Worm (Caenorhabditis elegans) whole organism, midembryonic: Measurements from ENCODE around the gene pes-10.

ENCODE experiments used
- T22C8.4 ChIP-seq: fragments of 200-800 bp; sonication (Bioruptor generic); IDR thresholded peaks from 2 replicates; pipeline ENCODE4 v1.3.6; 2022; ENCODE audit warnings: missing genetic modification characterization, missing compliant biosample characterization
- cog-1 ChIP-seq: sonication (generic microtip); optimal IDR thresholded peaks from 2 replicates; lab custom pipeline; 2016; ENCODE audit warnings: missing genetic modification characterization, missing compliant biosample characterization
- flt-1 ChIP-seq: fragments of 200-800 bp; sonication (Bioruptor generic); IDR thresholded peaks from 2 replicates; pipeline ENCODE4 v1.3.6; 2022; ENCODE audit warnings: missing genetic modification characterization, missing compliant biosample characterization
- klf-2 ChIP-seq: fragments of 200-800 bp; sonication (Bioruptor generic); conservative IDR thresholded peaks from 2 replicates; pipeline ENCODE4 v1.3.6; 2022; ENCODE audit warnings: missing genetic modification reagents, missing genetic modification characterization, missing compliant biosample characterization
- med-1 ChIP-seq: sonication (generic microtip); optimal IDR thresholded peaks from 2 replicates; lab custom pipeline; 2017; ENCODE audit warnings: missing genetic modification characterization, mild to moderate bottlenecking, missing compliant biosample characterization, antibody characterized with exemption, missing genetic modification reagents; ENCODE audit not compliant: insufficient read depth
- ref-1 ChIP-seq: fragments of 200-800 bp; sonication (Bioruptor generic); conservative IDR thresholded peaks from 2 replicates; pipeline ENCODE4 v1.3.6; 2022; ENCODE audit warnings: missing genetic modification reagents, missing genetic modification characterization, missing compliant biosample characterization
- tab-1 ChIP-seq: fragments of 200-800 bp; sonication (Bioruptor generic); IDR thresholded peaks from 2 replicates; pipeline ENCODE4 v1.3.6; 2022; ENCODE audit warnings: missing genetic modification characterization, missing compliant biosample characterization
- ztf-23 ChIP-seq: fragments of 200-800 bp; sonication (Bioruptor generic); IDR thresholded peaks from 2 replicates; pipeline ENCODE4 v1.3.6; 2022; ENCODE audit warnings: missing genetic modification reagents, missing genetic modification characterization, missing compliant biosample characterization
- ztf-29 ChIP-seq: fragments of 200-800 bp; sonication (Bioruptor generic); IDR thresholded peaks from 2 replicates; pipeline ENCODE4 v1.3.6; 2022; ENCODE audit warnings: missing genetic modification reagents, missing genetic modification characterization, missing compliant biosample characterization

The pes-10 gene

DNA sequence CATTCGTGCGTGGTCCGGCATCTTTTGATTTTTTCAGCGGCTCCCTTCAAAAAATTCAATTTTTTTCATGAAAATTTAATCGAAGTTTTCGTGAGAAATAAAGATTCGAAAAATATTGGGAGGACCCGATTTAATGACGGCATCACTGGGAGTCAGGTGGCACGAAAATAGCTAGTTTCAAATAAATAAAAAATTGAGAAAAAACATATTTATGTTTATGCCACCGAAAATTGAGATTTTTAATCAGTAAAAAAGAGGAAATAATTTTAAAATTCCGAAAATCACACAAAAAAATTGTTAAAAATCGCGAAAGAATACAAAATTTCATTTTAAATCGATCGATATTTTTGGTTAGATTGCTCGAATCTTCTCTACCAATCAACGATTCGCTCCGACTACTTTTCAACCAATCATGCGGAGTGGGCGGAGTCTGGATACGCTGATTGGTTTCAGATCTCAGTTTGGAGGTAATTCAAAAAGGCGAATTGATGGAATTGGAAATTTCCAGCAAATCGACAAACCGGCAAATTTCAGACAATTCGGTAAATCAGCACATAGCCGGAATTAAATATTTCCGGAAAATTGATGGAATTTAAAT, 30.5 kb upstream of the pes-10 start, which contains the start of gene gsy-1:
gsy-1 (minus strand) TSS at position 51 of the 598 bp plus-strand sequence.
- no peak for TF ChIP-seq ztf-29 (GFP tag; lab: Robert Waterston, UW)
- no peak for TF ChIP-seq ztf-23 (GFP tag; lab: Robert Waterston, UW)
- no peak for TF ChIP-seq med-1 (GFP tag; lab: Kevin White, UChicago)
- no peak for TF ChIP-seq cog-1 (tag; lab: Kevin White, UChicago)
- TF ChIP-seq tab-1 (GFP tag; lab: Robert Waterston, UW) = no peak
- no peak for TF ChIP-seq T22C8.4 (GFP tag; lab: Robert Waterston, UW)
- no peak for TF ChIP-seq flt-1 (GFP tag; lab: Robert Waterston, UW)
- TF ChIP-seq klf-2 (GFP tag; lab: Robert Waterston, UW) = no peak
- TF ChIP-seq ref-1 = no peak

DNA sequence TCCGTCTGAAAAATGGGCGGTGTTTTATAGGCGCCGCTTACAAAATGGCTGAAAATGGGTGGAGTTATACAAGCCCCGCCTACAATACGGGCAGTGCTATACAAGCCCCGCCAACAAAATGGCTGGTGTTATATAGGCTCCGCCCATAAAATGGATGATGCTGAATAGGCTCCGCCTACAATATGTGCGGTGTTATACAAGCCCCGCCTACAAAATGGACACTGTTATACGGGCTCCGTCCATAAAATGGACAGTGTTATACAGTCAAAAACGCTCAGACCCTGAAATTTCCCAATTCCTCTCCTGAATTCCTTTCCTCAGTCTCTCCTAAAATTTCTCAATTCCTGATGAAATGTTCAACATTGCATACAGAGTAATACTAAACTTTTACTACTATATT, 18.4 kb upstream of the pes-10 start:
- TF ChIP-seq cog-1 (tag; lab: Kevin White, UChicago) (no peak), ztf-29 (GFP tag; lab: Robert Waterston, UW) (no peak), ztf-23 (GFP tag; lab: Robert Waterston, UW) (no peak), klf-2 (GFP tag; lab: Robert Waterston, UW) (no peak), ref-1 (no peak), flt-1 (GFP tag; lab: Robert Waterston, UW) (no peak), tab-1 (GFP tag; lab: Robert Waterston, UW) (no peak), T22C8.4 (GFP tag; lab: Robert Waterston, UW) (no peak), med-1 (GFP tag; lab: Kevin White, UChicago) (no peak)

DNA sequence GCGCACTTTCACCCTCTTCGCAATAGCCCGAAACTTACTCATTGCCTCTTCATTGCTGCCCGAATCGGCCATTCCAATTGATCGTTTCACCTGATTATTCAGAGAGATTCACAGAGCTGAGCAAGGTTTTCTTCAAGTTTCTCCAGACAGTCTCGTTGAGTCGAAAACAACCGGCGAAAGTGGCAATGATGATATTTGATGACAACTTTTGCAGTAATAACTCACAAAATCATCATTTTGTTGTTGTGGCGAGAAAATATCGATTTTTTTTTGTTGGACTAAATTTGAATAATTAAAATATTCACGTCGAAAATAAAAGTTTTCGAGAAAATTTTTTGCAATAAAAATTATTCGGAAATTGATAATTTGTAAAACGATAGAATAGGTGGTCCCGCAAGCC, 18.0 kb upstream of the pes-10 start, which contains the start of gene snf-5:
snf-5 (minus strand) TSS at position 182 of the 400 bp plus-strand sequence.
- TF ChIP-seq ref-1 (no peak), ztf-29 (GFP tag; lab: Robert Waterston, UW) (no peak), tab-1 (GFP tag; lab: Robert Waterston, UW) (no peak), med-1 (GFP tag; lab: Kevin White, UChicago) (no peak), ztf-23 (GFP tag; lab: Robert Waterston, UW) (no peak), klf-2 (GFP tag; lab: Robert Waterston, UW) (no peak), flt-1 (GFP tag; lab: Robert Waterston, UW) (no peak), T22C8.4 (GFP tag; lab: Robert Waterston, UW) (no peak), cog-1 (tag; lab: Kevin White, UChicago) (no peak)

DNA sequence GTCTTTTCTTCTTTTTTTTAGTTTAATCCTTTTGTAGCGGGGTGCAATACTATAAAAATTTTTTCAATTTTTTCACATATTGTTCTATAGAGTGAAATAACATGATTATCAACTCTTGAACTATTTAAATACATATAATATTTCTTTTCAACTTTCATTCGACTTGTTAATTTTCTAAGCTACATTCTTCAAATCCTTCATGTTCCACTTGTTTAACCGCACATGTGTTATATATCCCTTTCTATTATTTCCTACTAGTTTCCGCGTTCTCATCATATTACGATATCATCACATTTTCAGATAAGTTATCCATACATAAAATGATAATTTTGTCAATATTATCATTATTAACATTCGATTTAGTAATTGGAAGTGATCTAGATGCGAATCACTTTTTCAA, 8.3 kb upstream of the pes-10 start, which contains the start of gene Y46G5A.29:
Y46G5A.29 (plus strand) TSS at position 301 of the 400 bp plus-strand sequence.
- TF ChIP-seq klf-2 (GFP tag; lab: Robert Waterston, UW) (no peak), T22C8.4 (GFP tag; lab: Robert Waterston, UW) (no peak), ref-1 (no peak)

DNA sequence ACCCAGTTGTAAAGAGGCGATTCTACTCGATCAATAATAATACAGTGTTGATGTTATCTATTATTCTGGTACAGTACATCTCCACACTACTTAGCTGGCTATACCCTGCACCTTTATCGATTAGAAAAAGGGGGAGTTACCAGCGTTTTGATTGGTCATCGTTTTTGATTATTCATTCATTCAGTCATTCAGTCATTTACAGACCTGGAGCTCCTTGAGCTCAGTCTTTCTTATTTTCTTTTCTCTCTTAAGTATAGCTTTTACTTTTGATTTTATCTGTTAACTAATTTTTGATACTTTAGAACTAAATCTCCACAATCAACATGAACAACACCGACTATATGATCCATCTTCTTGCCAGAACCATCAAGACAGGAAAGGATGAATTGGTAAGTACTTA, 2.5 kb upstream of the pes-10 start, which contains the start of gene Y46G5A.28:
Y46G5A.28 (plus strand) TSS at position 301 of the 400 bp plus-strand sequence.
- TF ChIP-seq ztf-29 (GFP tag; lab: Robert Waterston, UW) (no peak), cog-1 (tag; lab: Kevin White, UChicago) (no peak), klf-2 (GFP tag; lab: Robert Waterston, UW) (no peak), T22C8.4 (GFP tag; lab: Robert Waterston, UW) (no peak), tab-1 (GFP tag; lab: Robert Waterston, UW) (no peak), ztf-23 (GFP tag; lab: Robert Waterston, UW) (no peak), ref-1 (no peak), med-1 (GFP tag; lab: Kevin White, UChicago) (no peak), flt-1 (GFP tag; lab: Robert Waterston, UW) (no peak)

DNA sequence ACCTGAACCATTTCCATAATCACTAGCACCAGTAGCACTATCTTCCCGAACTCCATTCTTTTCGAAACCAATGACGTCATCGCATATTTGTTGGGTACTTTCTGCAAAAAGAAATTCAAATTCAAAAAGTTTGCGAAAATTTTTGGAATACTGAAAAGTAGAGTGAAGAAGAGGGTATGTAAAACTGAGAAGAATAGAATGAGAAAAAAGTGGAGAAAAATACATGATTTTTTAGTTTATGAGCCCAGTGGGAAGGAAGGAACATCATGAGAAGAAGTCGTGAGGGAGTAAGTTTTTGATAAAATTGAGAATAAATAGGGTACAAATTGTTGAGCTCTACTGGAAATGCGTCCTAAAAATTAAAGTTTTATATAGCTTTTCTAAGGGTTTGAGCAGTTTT, 7.6 kb downstream of the pes-10 start, which contains the start of gene lgc-35:
lgc-35 (minus strand) TSS at position 101 of the 400 bp plus-strand sequence.
- TF ChIP-seq flt-1 (GFP tag; lab: Robert Waterston, UW) (no peak), ztf-23 (GFP tag; lab: Robert Waterston, UW) (no peak), cog-1 (tag; lab: Kevin White, UChicago) (no peak), klf-2 (GFP tag; lab: Robert Waterston, UW) (no peak), med-1 (GFP tag; lab: Kevin White, UChicago) (no peak), ztf-29 (GFP tag; lab: Robert Waterston, UW) (no peak), tab-1 (GFP tag; lab: Robert Waterston, UW) (no peak), T22C8.4 (GFP tag; lab: Robert Waterston, UW) (no peak), ref-1 (no peak)

DNA sequence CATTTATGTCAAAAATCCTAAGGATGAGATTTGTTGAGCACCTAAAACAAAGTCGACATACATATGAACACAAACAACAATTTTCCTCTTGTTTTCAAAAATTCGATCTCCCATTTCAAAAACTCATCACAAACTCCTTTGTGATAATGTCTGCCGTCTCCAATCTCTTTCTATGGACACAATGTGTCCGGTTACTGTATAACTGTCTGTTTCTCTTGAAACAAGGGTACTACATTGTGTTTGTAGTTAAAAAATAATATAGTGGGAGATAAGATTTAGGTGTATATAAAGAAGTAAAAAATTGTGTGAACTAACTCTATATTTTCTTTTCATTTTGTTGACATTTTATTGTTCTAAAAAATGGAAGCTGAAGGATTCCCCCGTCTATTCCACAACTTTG, 17.3 kb downstream of the pes-10 start, which contains the start of gene bcmo-1:
bcmo-1 (plus strand) TSS at position 330 of the 400 bp plus-strand sequence.
- TF ChIP-seq med-1 (GFP tag; lab: Kevin White, UChicago) (no peak), ref-1 (no peak), cog-1 (tag; lab: Kevin White, UChicago) (no peak), tab-1 (GFP tag; lab: Robert Waterston, UW) (no peak), klf-2 (GFP tag; lab: Robert Waterston, UW) (no peak), ztf-23 (GFP tag; lab: Robert Waterston, UW) (no peak), flt-1 (GFP tag; lab: Robert Waterston, UW) (no peak), ztf-29 (GFP tag; lab: Robert Waterston, UW) (no peak), T22C8.4 (GFP tag; lab: Robert Waterston, UW) (no peak)

DNA sequence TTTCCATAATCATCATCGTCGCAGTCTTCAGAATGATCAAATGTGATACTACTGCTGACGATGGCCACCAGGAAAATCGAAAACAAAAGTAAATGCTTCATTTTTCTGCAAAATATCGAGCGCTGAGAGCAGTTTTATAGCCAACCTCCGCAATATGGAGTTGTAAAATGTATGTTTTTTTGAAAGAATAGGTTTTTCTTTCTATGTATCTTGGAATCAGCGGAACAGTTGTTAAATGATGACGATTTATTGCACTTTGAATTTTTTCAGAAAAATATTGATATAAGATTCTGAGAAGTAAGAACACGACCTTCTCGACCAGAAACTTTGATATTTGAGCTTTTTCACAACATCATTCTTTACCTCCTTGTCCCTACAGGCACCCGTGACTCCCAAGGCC, 18.8 kb downstream of the pes-10 start, which contains the start of gene Y46G5A.23:
Y46G5A.23 (minus strand) TSS at position 101 of the 400 bp plus-strand sequence.
- no peak for TF ChIP-seq cog-1 (tag; lab: Kevin White, UChicago)
- no peak for TF ChIP-seq klf-2 (GFP tag; lab: Robert Waterston, UW)
- TF ChIP-seq flt-1 (GFP tag; lab: Robert Waterston, UW) = no peak
- TF ChIP-seq med-1 (GFP tag; lab: Kevin White, UChicago) = no peak

DNA sequence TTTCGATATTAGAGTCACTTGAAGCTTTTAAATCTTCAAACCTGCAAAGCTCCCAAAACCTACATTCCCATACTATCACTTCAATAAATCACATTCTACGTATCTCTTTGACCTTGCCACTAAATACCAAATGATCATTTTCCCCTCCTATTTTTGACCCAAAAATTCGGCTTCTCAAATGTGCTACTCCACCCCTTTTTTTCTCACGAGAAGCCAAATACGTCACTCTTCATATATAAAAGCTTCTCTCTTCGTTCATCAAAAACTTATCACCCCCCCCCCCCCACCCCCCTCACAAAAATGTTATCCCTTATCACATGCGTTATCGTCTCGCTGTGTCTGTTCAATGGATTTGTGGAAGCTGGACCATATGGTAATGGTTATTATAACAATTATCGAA, 20.9 kb downstream of the pes-10 start, which contains the start of gene Y46G5A.38:
Y46G5A.38 (plus strand) TSS at position 301 of the 400 bp plus-strand sequence.
- TF ChIP-seq med-1 (GFP tag; lab: Kevin White, UChicago) = no peak
- no peak for TF ChIP-seq tab-1 (GFP tag; lab: Robert Waterston, UW)
- TF ChIP-seq ztf-23 (GFP tag; lab: Robert Waterston, UW) = no peak
- no peak for TF ChIP-seq flt-1 (GFP tag; lab: Robert Waterston, UW)
- no peak for TF ChIP-seq ref-1
- TF ChIP-seq cog-1 (tag; lab: Kevin White, UChicago) = no peak
- no peak for TF ChIP-seq T22C8.4 (GFP tag; lab: Robert Waterston, UW)
- TF ChIP-seq klf-2 (GFP tag; lab: Robert Waterston, UW) = no peak
- no peak for TF ChIP-seq ztf-29 (GFP tag; lab: Robert Waterston, UW)
